Worm (Caenorhabditis elegans) whole organism, L3 larva: Measurements from ENCODE around the gene Y41E3.18.

ENCODE experiments used
- ZK546.5 ChIP-seq: sonication (generic microtip); optimal IDR thresholded peaks from 2 replicates; lab custom pipeline; 2017; ENCODE audit warnings: missing biosample characterization, missing genetic modification characterization
- aly-2 ChIP-seq: fragments of 150-350 bp; optimal IDR thresholded peaks from 2 replicates; lab custom pipeline; 2014; ENCODE audit warnings: missing biosample characterization, missing genetic modification characterization
- ama-1 ChIP-seq: fragments of 150-350 bp; optimal IDR thresholded peaks from 2 replicates; lab custom pipeline; 2018
- egl-5 ChIP-seq: fragments of 150-350 bp; optimal IDR thresholded peaks from 2 replicates; lab custom pipeline; 2017; ENCODE audit warnings: missing biosample characterization, missing genetic modification reagents, missing genetic modification characterization, inconsistent platforms
- elt-2 ChIP-seq: sonication (generic microtip); optimal IDR thresholded peaks from 2 replicates; lab custom pipeline; 2016; ENCODE audit warnings: missing genetic modification reagents, mild to moderate bottlenecking, missing genetic modification characterization, missing compliant biosample characterization
- elt-3 ChIP-seq, 3 experiments: fragments of 150-350 bp in 1 of 3; sonication (generic microtip) in 2 of 3; optimal IDR thresholded peaks; 2 replicates in 2 of 3; 4 replicates in 1 of 3; lab custom pipeline; 2014 to 2017; ENCODE audit warnings: missing biosample characterization in 3 of 3, missing genetic modification characterization in 3 of 3
- mdl-1 ChIP-seq: fragments of 150-350 bp; optimal IDR thresholded peaks from 2 replicates; lab custom pipeline; 2014; ENCODE audit warnings: missing biosample characterization, missing genetic modification characterization
- nhr-23 ChIP-seq: fragments of 150-350 bp; optimal IDR thresholded peaks from 2 replicates; lab custom pipeline; 2014; ENCODE audit warnings: missing biosample characterization, missing genetic modification reagents, missing genetic modification characterization
- sea-2 ChIP-seq: fragments of 150-350 bp; sonication (generic microtip); optimal IDR thresholded peaks from 4 replicates; lab custom pipeline; 2014; ENCODE audit warnings: missing biosample characterization, missing genetic modification reagents, missing genetic modification characterization
- skn-1 ChIP-seq: fragments of 150-350 bp; optimal IDR thresholded peaks from 2 replicates; lab custom pipeline; 2014; ENCODE audit warnings: missing biosample characterization, missing genetic modification characterization
- ztf-4 ChIP-seq: fragments of 150-350 bp; optimal IDR thresholded peaks from 2 replicates; lab custom pipeline; 2014; ENCODE audit warnings: missing biosample characterization, missing genetic modification characterization

DNA sequence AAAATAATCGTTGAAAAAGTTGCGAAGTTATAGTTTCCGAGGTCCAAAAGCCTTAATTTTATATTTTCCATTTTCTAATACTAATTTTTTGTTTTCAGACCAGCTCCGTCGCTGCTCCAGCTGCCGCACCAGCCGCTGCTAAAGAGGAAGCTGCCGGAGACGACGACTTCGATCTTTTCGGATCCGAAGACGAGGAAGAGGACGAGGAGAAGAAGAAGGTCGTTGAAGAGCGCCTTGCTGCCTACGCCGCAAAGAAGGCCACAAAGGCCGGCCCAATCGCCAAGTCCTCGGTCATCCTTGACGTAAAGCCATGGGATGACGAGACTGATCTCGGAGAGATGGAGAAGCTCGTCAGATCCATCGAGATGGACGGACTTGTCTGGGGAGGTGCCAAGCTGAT, 26.7 kb downstream of the Y41E3.18 start:
- no peak for TF ChIP-seq nhr-23 (tag; lab: Kevin White, UChicago)
- TF ChIP-seq mdl-1 (tag; lab: Kevin White, UChicago) = no peak
- no peak for TF ChIP-seq elt-2
- no peak for TF ChIP-seq ama-1 (lab: Kevin White, UChicago)
- no peak for TF ChIP-seq aly-2 (tag; lab: Kevin White, UChicago)
- no peak for TF ChIP-seq ztf-4 (tag; lab: Kevin White, UChicago)
- TF ChIP-seq egl-5 (tag; lab: Kevin White, UChicago) = no peak
- TF ChIP-seq ZK546.5 = no peak
- no peak for TF ChIP-seq skn-1 (tag; lab: Kevin White, UChicago)
- no peak for TF ChIP-seq sea-2 (GFP tag; lab: Kevin White, UChicago)
- TF ChIP-seq elt-3 (tag; optimal IDR thresholded peaks at IDR 0.05; lab: Kevin White, UChicago) = no peak
